Worm (Caenorhabditis elegans) whole organism, young adult: Measurements from ENCODE around the gene R08F11.7.

ENCODE experiments used
- B0261.1 ChIP-seq: sonication (generic microtip); optimal IDR thresholded peaks from 2 replicates; lab custom pipeline; 2016; ENCODE audit warnings: mild to moderate bottlenecking, missing genetic modification characterization, moderate library complexity, missing compliant biosample characterization
- C17E4.6 ChIP-seq: fragments of 200-800 bp; sonication (Bioruptor generic); IDR thresholded peaks from 2 replicates; pipeline ENCODE4 v1.3.6; 2022; ENCODE audit warnings: missing genetic modification reagents, missing genetic modification characterization, missing compliant biosample characterization
- F39B2.1 ChIP-seq: fragments of 200-800 bp; sonication (Bioruptor generic); IDR thresholded peaks from 2 replicates; pipeline ENCODE4 v1.3.6; 2022; ENCODE audit warnings: missing genetic modification reagents, missing genetic modification characterization, missing compliant biosample characterization
- F57A8.1 ChIP-seq: fragments of 200-800 bp; sonication (Bioruptor generic); optimal IDR thresholded peaks from 2 replicates; lab custom pipeline; 2018; ENCODE audit warnings: mild to moderate bottlenecking, missing genetic modification characterization, moderate library complexity, missing compliant biosample characterization
- Y53G8AR.9 ChIP-seq: fragments of 200-800 bp; sonication (Bioruptor generic); conservative IDR thresholded peaks from 2 replicates; pipeline ENCODE4 v1.3.6; 2022; ENCODE audit warnings: missing genetic modification reagents, missing genetic modification characterization, missing compliant biosample characterization
- Y56A3A.18 ChIP-seq: fragments of 200-800 bp; sonication (Bioruptor generic); IDR thresholded peaks from 2 replicates; pipeline ENCODE4 v1.3.6; 2022; ENCODE audit warnings: missing genetic modification reagents, missing genetic modification characterization, missing compliant biosample characterization
- atf-7 ChIP-seq: sonication (generic microtip); optimal IDR thresholded peaks from 2 replicates; lab custom pipeline; 2017; ENCODE audit warnings: mild to moderate bottlenecking, missing genetic modification characterization, missing compliant biosample characterization
- attf-5 ChIP-seq: fragments of 200-800 bp; sonication (Bioruptor generic); optimal IDR thresholded peaks from 2 replicates; lab custom pipeline; 2018; ENCODE audit warnings: mild to moderate bottlenecking, missing genetic modification characterization, missing compliant biosample characterization
- bed-1 ChIP-seq: fragments of 200-800 bp; sonication (Bioruptor generic); IDR thresholded peaks from 2 replicates; pipeline ENCODE4 v1.3.6; 2022; ENCODE audit warnings: missing genetic modification reagents, missing genetic modification characterization, missing compliant biosample characterization
- ccch-3 ChIP-seq: fragments of 200-800 bp; sonication (Bioruptor generic); optimal IDR thresholded peaks from 2 replicates; lab custom pipeline; 2018; ENCODE audit warnings: mild to moderate bottlenecking, missing genetic modification characterization, missing compliant biosample characterization
- ceh-91 ChIP-seq: fragments of 200-800 bp; sonication (Bioruptor generic); IDR thresholded peaks from 2 replicates; pipeline ENCODE4 v1.3.6; 2022; ENCODE audit warnings: missing genetic modification reagents, missing genetic modification characterization, missing compliant biosample characterization
- dox-1 ChIP-seq: fragments of 200-800 bp; sonication (Bioruptor generic); IDR thresholded peaks from 2 replicates; pipeline ENCODE4 v1.3.6; 2022; ENCODE audit warnings: missing genetic modification reagents, missing genetic modification characterization, missing compliant biosample characterization
- ets-4 ChIP-seq: fragments of 200-800 bp; sonication (Bioruptor generic); optimal IDR thresholded peaks from 2 replicates; lab custom pipeline; 2018; ENCODE audit warnings: mild to moderate bottlenecking, missing genetic modification characterization, missing compliant biosample characterization
- him-1 ChIP-seq: sonication (generic microtip); optimal IDR thresholded peaks from 2 replicates; lab custom pipeline; 2016; ENCODE audit warnings: missing genotype, missing genetic modification reagents, missing genetic modification characterization, missing compliant biosample characterization
- hsf-1 ChIP-seq: fragments of 200-800 bp; sonication (Bioruptor generic); IDR thresholded peaks from 2 replicates; pipeline ENCODE4 v1.3.6; 2022; ENCODE audit warnings: missing genetic modification reagents, missing genetic modification characterization, missing compliant biosample characterization
- lag-1 ChIP-seq: fragments of 200-800 bp; sonication (Bioruptor generic); IDR thresholded peaks from 2 replicates; pipeline ENCODE4 v1.3.6; 2022; ENCODE audit warnings: missing genetic modification reagents, missing genetic modification characterization, missing compliant biosample characterization
- lin-40 ChIP-seq: sonication (generic microtip); optimal IDR thresholded peaks from 2 replicates; lab custom pipeline; 2016; ENCODE audit warnings: missing genetic modification characterization, mild to moderate bottlenecking, missing compliant biosample characterization, missing genotype, missing genetic modification reagents
- madf-10 ChIP-seq: sonication (generic microtip); optimal IDR thresholded peaks from 2 replicates; lab custom pipeline; 2016; ENCODE audit warnings: mild to moderate bottlenecking, missing genetic modification characterization, missing compliant biosample characterization
- madf-3 ChIP-seq: fragments of 200-800 bp; sonication (Bioruptor generic); IDR thresholded peaks from 2 replicates; pipeline ENCODE4 v1.3.6; 2022; ENCODE audit warnings: missing genetic modification reagents, missing genetic modification characterization, missing compliant biosample characterization
- madf-6 ChIP-seq: fragments of 200-800 bp; sonication (Bioruptor generic); IDR thresholded peaks from 2 replicates; pipeline ENCODE4 v1.3.6; 2022; ENCODE audit warnings: missing genetic modification reagents, missing genetic modification characterization, missing compliant biosample characterization
- madf-8 ChIP-seq: fragments of 200-800 bp; sonication (Bioruptor generic); conservative IDR thresholded peaks from 2 replicates; pipeline ENCODE4 v1.3.6; 2022; ENCODE audit warnings: missing genetic modification reagents, missing genetic modification characterization, missing compliant biosample characterization
- mcd-1 ChIP-seq: fragments of 200-800 bp; sonication (Bioruptor generic); IDR thresholded peaks from 2 replicates; pipeline ENCODE4 v1.3.6; 2022; ENCODE audit warnings: missing genetic modification reagents, missing genetic modification characterization, missing compliant biosample characterization
- nfya-1 ChIP-seq: sonication (generic microtip); optimal IDR thresholded peaks from 2 replicates; lab custom pipeline; 2017; ENCODE audit warnings: antibody characterized with exemption, missing compliant biosample characterization, missing genetic modification characterization, borderline replicate concordance; ENCODE audit not compliant: insufficient read depth
- nfya-2 ChIP-seq: fragments of 200-800 bp; sonication (Bioruptor generic); IDR thresholded peaks from 2 replicates; pipeline ENCODE4 v1.3.6; 2022; ENCODE audit warnings: missing genetic modification reagents, missing genetic modification characterization, missing compliant biosample characterization
- nhr-179 ChIP-seq: sonication (generic microtip); optimal IDR thresholded peaks from 2 replicates; lab custom pipeline; 2016; ENCODE audit warnings: mild to moderate bottlenecking, missing genetic modification characterization, missing compliant biosample characterization
- nhr-80 ChIP-seq: sonication (generic microtip); optimal IDR thresholded peaks from 2 replicates; lab custom pipeline; 2016; ENCODE audit warnings: missing genetic modification characterization, missing compliant biosample characterization
- pha-4 ChIP-seq: fragments of 150-350 bp; sonication (generic microtip); optimal IDR thresholded peaks from 2 replicates; lab custom pipeline; 2014; ENCODE audit warnings: missing biosample characterization, missing genetic modification reagents, missing genetic modification characterization
- snpc-4 ChIP-seq, 5 experiments: fragments of 150-350 bp in 1 of 5; sonication (generic microtip) in 4 of 5; optimal IDR thresholded peaks; 2 replicates each; lab custom pipeline; 2014 to 2018; ENCODE audit warnings: missing genetic modification characterization in 5 of 5, missing biosample characterization in 3 of 5, antibody characterized with exemption in 2 of 5, mild to moderate bottlenecking in 2 of 5, missing compliant biosample characterization in 2 of 5, missing genotype in 2 of 5, moderate library complexity in 2 of 5, missing genetic modification reagents in 1 of 5
- somi-1 ChIP-seq: fragments of 200-800 bp; sonication (Bioruptor generic); optimal IDR thresholded peaks from 2 replicates; lab custom pipeline; 2018; ENCODE audit warnings: mild to moderate bottlenecking, missing genetic modification characterization, missing compliant biosample characterization
- sptf-2 ChIP-seq: fragments of 200-800 bp; sonication (Bioruptor generic); optimal IDR thresholded peaks from 2 replicates; lab custom pipeline; 2018; ENCODE audit warnings: mild to moderate bottlenecking, missing genetic modification characterization, missing compliant biosample characterization
- tbx-9 ChIP-seq: sonication (generic microtip); optimal IDR thresholded peaks from 2 replicates; lab custom pipeline; 2016; ENCODE audit warnings: borderline replicate concordance, missing genetic modification characterization, inconsistent platforms, missing compliant biosample characterization
- tlf-1 ChIP-seq: fragments of 200-800 bp; sonication (Bioruptor generic); optimal IDR thresholded peaks from 2 replicates; lab custom pipeline; 2018; ENCODE audit warnings: mild to moderate bottlenecking, missing genetic modification characterization, missing compliant biosample characterization
- unc-62 ChIP-seq: fragments of 150-350 bp; optimal IDR thresholded peaks from 2 replicates; lab custom pipeline; 2014; ENCODE audit warnings: missing biosample characterization, missing genetic modification reagents, missing genetic modification characterization
- xnd-1 ChIP-seq: sonication (generic microtip); optimal IDR thresholded peaks from 2 replicates; lab custom pipeline; 2016; ENCODE audit warnings: missing genotype, missing genetic modification reagents, missing genetic modification characterization, missing compliant biosample characterization
- zfh-2 ChIP-seq: fragments of 200-800 bp; sonication (Bioruptor generic); conservative IDR thresholded peaks from 2 replicates; pipeline ENCODE4 v1.3.6; 2022; ENCODE audit warnings: missing genetic modification reagents, missing genetic modification characterization, missing compliant biosample characterization
- zim-3 ChIP-seq: sonication (generic microtip); optimal IDR thresholded peaks from 2 replicates; lab custom pipeline; 2017; ENCODE audit warnings: mild to moderate bottlenecking, missing genetic modification characterization, moderate library complexity, missing compliant biosample characterization
- ztf-22 ChIP-seq: fragments of 200-800 bp; sonication (Bioruptor generic); optimal IDR thresholded peaks from 2 replicates; lab custom pipeline; 2018; ENCODE audit warnings: mild to moderate bottlenecking, missing genetic modification characterization, moderate library complexity, missing compliant biosample characterization
- ztf-26 ChIP-seq: sonication (generic microtip); optimal IDR thresholded peaks from 2 replicates; lab custom pipeline; 2017; ENCODE audit warnings: missing genetic modification characterization, missing compliant biosample characterization
- ztf-6 ChIP-seq: fragments of 200-800 bp; sonication (Bioruptor generic); IDR thresholded peaks from 2 replicates; pipeline ENCODE4 v1.3.6; 2022; ENCODE audit warnings: missing genetic modification reagents, missing genetic modification characterization, missing compliant biosample characterization

R08F11.7 gene

DNA sequence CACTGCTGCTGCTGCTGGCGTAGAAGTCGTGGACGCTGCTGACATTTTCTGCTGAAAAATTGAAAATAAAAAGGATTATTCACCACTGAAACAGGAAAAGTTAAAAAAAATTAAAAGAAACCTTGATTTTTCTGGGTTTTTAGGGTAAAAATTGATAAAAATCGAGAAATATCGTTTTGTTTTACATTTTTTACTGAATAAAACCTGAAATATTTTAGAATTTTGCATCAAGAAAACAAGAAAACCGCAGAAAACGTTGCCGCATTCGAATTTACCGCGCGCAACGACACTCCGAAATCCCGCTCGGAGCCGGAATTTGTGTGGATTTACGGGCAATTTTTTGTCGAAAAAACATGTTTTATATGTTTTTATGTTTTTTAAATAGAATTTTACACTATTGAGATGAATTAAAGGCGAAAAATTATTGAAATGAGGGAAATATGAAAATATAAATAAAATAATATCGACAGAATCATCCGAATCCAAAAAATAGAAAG lies 30.4 kb upstream of the R08F11.7 start, which contains the start of gene chk-1 (continued):
- TF ChIP-seq attf-5 (GFP tag; lab: Kevin White, UChicago) (peak; percentile 71), F57A8.1 (GFP tag; lab: Kevin White, UChicago) (no peak), madf-10 (tag; lab: Kevin White, UChicago) (no peak), ztf-22 (no peak), Y56A3A.18 (GFP tag; lab: Robert Waterston, UW) (no peak), atf-7 (no peak), nhr-179 (tag; lab: Kevin White, UChicago) (no peak), ceh-91 (GFP tag; lab: Robert Waterston, UW) (no peak), C17E4.6 (GFP tag; lab: Robert Waterston, UW) (no peak), zim-3 (tag; lab: Kevin White, UChicago) (no peak), nfya-1 (tag; lab: Kevin White, UChicago) (no peak), tlf-1 (no peak), tbx-9 (no peak), him-1 (tag; lab: Kevin White, UChicago) (no peak), unc-62 (GFP tag; lab: Kevin White, UChicago) (no peak), ccch-3 (GFP tag; lab: Kevin White, UChicago) (no peak), mcd-1 (GFP tag; lab: Robert Waterston, UW) (peak; percentile 22; the same call in 1 of the 2 replicates), ets-4 (no peak), madf-3 (GFP tag; lab: Robert Waterston, UW) (no peak), zfh-2 (0 out of 2 replicates have a peak, but pooled peaks have one; percentile 8), hsf-1 (GFP tag; lab: Robert Waterston, UW) (no peak), xnd-1 (tag; lab: Kevin White, UChicago) (no peak), sptf-2 (GFP tag; lab: Kevin White, UChicago) (no peak), lag-1 (GFP tag; lab: Robert Waterston, UW) (no peak), lin-40 (tag; lab: Kevin White, UChicago) (no peak), F39B2.1 (GFP tag; lab: Robert Waterston, UW) (no peak), somi-1 (GFP tag; lab: Kevin White, UChicago) (no peak), snpc-4 (GFP tag; optimal IDR thresholded peaks at IDR 0.05; lab: Kevin White, UChicago) (no peak), snpc-4 (tag; optimal IDR thresholded peaks at IDR 0.05; lab: Kevin White, UChicago) (no peak), ztf-6 (GFP tag; lab: Robert Waterston, UW) (no peak), pha-4 (tag; lab: Kevin White, UChicago) (peak; percentile 8), ztf-26 (tag; lab: Kevin White, UChicago) (no peak), nhr-80 (tag; lab: Kevin White, UChicago) (no peak), B0261.1 (tag; lab: Kevin White, UChicago) (no peak), madf-6 (peak; percentile 49; the same call in 1 of the 2 replicates), dox-1 (GFP tag; lab: Robert Waterston, UW) (peak; percentile 48), nfya-2 (GFP tag; lab: Robert Waterston, UW) (no peak), madf-8 (GFP tag; lab: Robert Waterston, UW) (peak; percentile 33; the same call in 1 of the 2 replicates), bed-1 (GFP tag; lab: Robert Waterston, UW) (no peak), Y53G8AR.9 (GFP tag; lab: Robert Waterston, UW) (no peak)
